Worm (Caenorhabditis elegans) whole organism, L4 larva: ENCODE data around the gene clec-204.
A peak's percentile ranks its signal among the peaks of the same experiment; 100 is the strongest.

ENCODE experiments used
- F26F4.8 ChIP-seq: fragments of 200-800 bp; sonication (Bioruptor generic); conservative IDR thresholded peaks from 2 replicates; pipeline ENCODE4 v1.3.6; 2022; ENCODE audit warnings: missing genetic modification characterization, missing compliant biosample characterization
- T26A8.4 ChIP-seq: fragments of 200-800 bp; sonication (Bioruptor generic); IDR thresholded peaks from 2 replicates; pipeline ENCODE4 v1.3.6; 2022; ENCODE audit warnings: missing genetic modification characterization, missing compliant biosample characterization
- ZK337.2 ChIP-seq: fragments of 200-800 bp; sonication (Bioruptor generic); IDR thresholded peaks from 2 replicates; pipeline ENCODE4 v1.3.6; 2022; ENCODE audit warnings: missing genetic modification reagents, missing genetic modification characterization, missing compliant biosample characterization
- ZK546.5 ChIP-seq, 2 experiments: sonication (generic microtip); optimal IDR thresholded peaks; 2 replicates each; lab custom pipeline; 2017; ENCODE audit warnings: missing biosample characterization in 2 of 2, missing genetic modification characterization in 2 of 2
- aly-2 ChIP-seq: sonication (generic microtip); optimal IDR thresholded peaks from 2 replicates; lab custom pipeline; 2018; ENCODE audit warnings: missing biosample characterization, missing genetic modification characterization
- ceh-20 ChIP-seq: fragments of 200-800 bp; sonication (Bioruptor generic); IDR thresholded peaks from 2 replicates; pipeline ENCODE4 v1.3.6; 2022; ENCODE audit warnings: missing genetic modification reagents, missing genetic modification characterization, missing compliant biosample characterization
- ceh-28 ChIP-seq: fragments of 150-350 bp; optimal IDR thresholded peaks from 2 replicates; lab custom pipeline; 2014; ENCODE audit warnings: missing biosample characterization, missing genetic modification reagents, missing genetic modification characterization
- ceh-32 ChIP-seq: sonication (generic microtip); optimal IDR thresholded peaks from 2 replicates; lab custom pipeline; 2016; ENCODE audit warnings: mild to moderate bottlenecking, missing genetic modification characterization, missing compliant biosample characterization; ENCODE audit not compliant: poor library complexity
- ces-1 ChIP-seq: fragments of 150-350 bp; sonication (generic microtip); optimal IDR thresholded peaks from 4 replicates; lab custom pipeline; 2014; ENCODE audit warnings: missing biosample characterization, missing genetic modification reagents, missing genetic modification characterization
- daf-16 ChIP-seq, 3 experiments: sonication (generic microtip); optimal IDR thresholded peaks; 2 replicates each; lab custom pipeline; 2016 to 2017; ENCODE audit warnings: missing genetic modification characterization in 3 of 3, missing genetic modification reagents in 3 of 3, mild to moderate bottlenecking in 2 of 3, missing compliant biosample characterization in 2 of 3, missing biosample characterization in 1 of 3, moderate library complexity in 1 of 3
- daf-19 ChIP-seq: fragments of 200-800 bp; sonication (Bioruptor generic); conservative IDR thresholded peaks from 2 replicates; pipeline ENCODE4 v1.3.6; 2022; ENCODE audit warnings: missing genetic modification characterization, missing compliant biosample characterization
- dmd-6 ChIP-seq: fragments of 200-800 bp; sonication (Bioruptor generic); IDR thresholded peaks from 2 replicates; pipeline ENCODE4 v1.3.6; 2022; ENCODE audit warnings: missing genetic modification reagents, missing genetic modification characterization, missing compliant biosample characterization
- duxl-1 ChIP-seq: sonication (generic microtip); optimal IDR thresholded peaks from 2 replicates; lab custom pipeline; 2016; ENCODE audit warnings: mild to moderate bottlenecking, missing genetic modification characterization, moderate library complexity, missing compliant biosample characterization; ENCODE audit not compliant: poor library complexity
- egl-43 ChIP-seq: fragments of 200-800 bp; sonication (Bioruptor generic); IDR thresholded peaks from 2 replicates; pipeline ENCODE4 v1.3.6; 2022; ENCODE audit warnings: missing genetic modification reagents, missing genetic modification characterization, missing compliant biosample characterization
- fos-1 ChIP-seq: fragments of 150-350 bp; optimal IDR thresholded peaks from 2 replicates; lab custom pipeline; 2014; ENCODE audit warnings: missing biosample characterization, missing genetic modification characterization
- lim-7 ChIP-seq: fragments of 200-800 bp; sonication (Bioruptor generic); IDR thresholded peaks from 2 replicates; pipeline ENCODE4 v1.3.6; 2022; ENCODE audit warnings: missing genetic modification characterization, missing compliant biosample characterization
- lin-1 ChIP-seq: fragments of 200-800 bp; sonication (Bioruptor generic); IDR thresholded peaks from 2 replicates; pipeline ENCODE4 v1.3.6; 2022; ENCODE audit warnings: missing genetic modification reagents, missing genetic modification characterization, missing compliant biosample characterization
- lin-13 ChIP-seq: fragments of 150-350 bp; optimal IDR thresholded peaks from 2 replicates; lab custom pipeline; 2014; ENCODE audit warnings: missing biosample characterization, missing genetic modification reagents, missing genetic modification characterization
- lir-3 ChIP-seq: sonication (generic microtip); optimal IDR thresholded peaks from 2 replicates; lab custom pipeline; 2016; ENCODE audit warnings: mild to moderate bottlenecking, missing genetic modification characterization, missing compliant biosample characterization
- lsy-2 ChIP-seq, 2 experiments: fragments of 150-350 bp in 1 of 2; sonication (generic microtip) in 1 of 2; optimal IDR thresholded peaks; 2 replicates each; lab custom pipeline; 2014 to 2017; ENCODE audit warnings: missing biosample characterization in 2 of 2, missing genetic modification characterization in 2 of 2
- madf-5 ChIP-seq, 2 experiments: fragments of 200-800 bp; sonication (Bioruptor generic); IDR thresholded peaks; 2 replicates each; pipeline ENCODE4 v1.3.6; 2022; ENCODE audit warnings: missing compliant biosample characterization in 2 of 2, missing genetic modification characterization in 2 of 2
- madf-9 ChIP-seq: fragments of 200-800 bp; sonication (Bioruptor generic); conservative IDR thresholded peaks from 2 replicates; pipeline ENCODE4 v1.3.6; 2022; ENCODE audit warnings: missing genetic modification reagents, missing genetic modification characterization, missing compliant biosample characterization
- mes-2 ChIP-seq: sonication (generic microtip); optimal IDR thresholded peaks from 2 replicates; lab custom pipeline; 2016; ENCODE audit warnings: missing genotype, mild to moderate bottlenecking, missing genetic modification characterization, missing compliant biosample characterization; ENCODE audit not compliant: poor library complexity, severe bottlenecking
- mxl-2 ChIP-seq: fragments of 200-800 bp; sonication (Bioruptor generic); conservative IDR thresholded peaks from 2 replicates; pipeline ENCODE4 v1.3.6; 2022; ENCODE audit warnings: missing genetic modification reagents, missing genetic modification characterization, missing compliant biosample characterization
- nhr-102 ChIP-seq: sonication (generic microtip); optimal IDR thresholded peaks from 2 replicates; lab custom pipeline; 2016; ENCODE audit warnings: mild to moderate bottlenecking, missing genetic modification characterization, moderate library complexity, missing compliant biosample characterization
- nhr-11 ChIP-seq: fragments of 150-350 bp; optimal IDR thresholded peaks from 2 replicates; lab custom pipeline; 2014; ENCODE audit warnings: missing biosample characterization, missing genetic modification characterization
- nhr-41 ChIP-seq: fragments of 200-800 bp; sonication (Bioruptor generic); IDR thresholded peaks from 2 replicates; pipeline ENCODE4 v1.3.6; 2022; ENCODE audit warnings: missing genetic modification reagents, missing genetic modification characterization, missing compliant biosample characterization
- nhr-48 ChIP-seq: sonication (generic microtip); optimal IDR thresholded peaks from 2 replicates; lab custom pipeline; 2016; ENCODE audit warnings: mild to moderate bottlenecking, missing genetic modification characterization, missing compliant biosample characterization
- nhr-76 ChIP-seq: fragments of 150-350 bp; optimal IDR thresholded peaks from 2 replicates; lab custom pipeline; 2014; ENCODE audit warnings: missing biosample characterization, missing genetic modification characterization
- nhr-77 ChIP-seq: fragments of 150-350 bp; optimal IDR thresholded peaks from 2 replicates; lab custom pipeline; 2014; ENCODE audit warnings: missing biosample characterization, missing genetic modification characterization
- pha-4 ChIP-seq, 2 experiments: fragments of 150-350 bp in 1 of 2; fragments of 200-800 bp in 1 of 2; sonication (Bioruptor generic) in 1 of 2; IDR thresholded peaks in 1 of 2; optimal IDR thresholded peaks in 1 of 2; 2 replicates each; pipeline versions ENCODE4 v1.3.6 to Lab custom; 2014 to 2022; ENCODE audit warnings: missing genetic modification characterization in 2 of 2, missing genetic modification reagents in 2 of 2, missing biosample characterization in 1 of 2, missing compliant biosample characterization in 1 of 2
- php-3 ChIP-seq: fragments of 200-800 bp; sonication (Bioruptor generic); IDR thresholded peaks from 2 replicates; pipeline ENCODE4 v1.3.6; 2022; ENCODE audit warnings: missing genetic modification reagents, missing genetic modification characterization, missing compliant biosample characterization
- pqm-1 ChIP-seq: sonication (generic microtip); optimal IDR thresholded peaks from 2 replicates; lab custom pipeline; 2017; ENCODE audit warnings: missing biosample characterization, missing genetic modification characterization
- set-16 ChIP-seq: fragments of 200-800 bp; sonication (Bioruptor generic); IDR thresholded peaks from 2 replicates; pipeline ENCODE4 v1.3.6; 2022; ENCODE audit warnings: missing genetic modification reagents, missing genetic modification characterization, missing compliant biosample characterization
- snpc-4 ChIP-seq: fragments of 150-350 bp; optimal IDR thresholded peaks from 2 replicates; lab custom pipeline; 2014; ENCODE audit warnings: missing biosample characterization, missing genetic modification characterization
- spr-1 ChIP-seq: sonication (generic microtip); optimal IDR thresholded peaks from 2 replicates; lab custom pipeline; 2016; ENCODE audit warnings: mild to moderate bottlenecking, missing genetic modification characterization, missing compliant biosample characterization
- tag-97 ChIP-seq: fragments of 200-800 bp; sonication (Bioruptor generic); IDR thresholded peaks from 2 replicates; pipeline ENCODE4 v1.3.6; 2022; ENCODE audit warnings: missing genetic modification characterization, missing compliant biosample characterization
- zfp-2 ChIP-seq: sonication (generic microtip); optimal IDR thresholded peaks from 2 replicates; lab custom pipeline; 2016; ENCODE audit warnings: mild to moderate bottlenecking, missing genetic modification characterization, missing compliant biosample characterization
- zfp-3 ChIP-seq: fragments of 200-800 bp; sonication (Bioruptor generic); conservative IDR thresholded peaks from 2 replicates; pipeline ENCODE4 v1.3.6; 2022; ENCODE audit warnings: missing genetic modification reagents, missing genetic modification characterization, missing compliant biosample characterization
- zip-2 ChIP-seq: fragments of 150-350 bp; optimal IDR thresholded peaks from 2 replicates; lab custom pipeline; 2014; ENCODE audit warnings: missing biosample characterization, missing genetic modification characterization

The clec-204 gene

ce11 chrV:1794218-1794617 lies 37.3 kb downstream of the clec-204 start, which contains the start of gene F36H9.1:
Gene F36H9.1 (plus strand): TSS chrV:1794518.
- TF ChIP-seq lir-3 (tag; lab: Kevin White, UChicago) = no peak
- TF ChIP-seq nhr-41 (GFP tag; lab: Robert Waterston, UW) = no peak
- TF ChIP-seq lin-13 = no peak
- no peak for TF ChIP-seq dmd-6 (GFP tag; lab: Robert Waterston, UW)
- no peak for TF ChIP-seq ZK337.2 (GFP tag; lab: Robert Waterston, UW)
- no peak for TF ChIP-seq nhr-76 (tag; lab: Kevin White, UChicago)
- TF ChIP-seq snpc-4 (tag; lab: Kevin White, UChicago) = no peak
- no peak for TF ChIP-seq zip-2
- TF ChIP-seq T26A8.4 (GFP tag; lab: Robert Waterston, UW) = no peak
- TF ChIP-seq spr-1 (tag; lab: Kevin White, UChicago) = no peak
- TF ChIP-seq, all 104 proteins: peak for 0

ce11 chrV:1797900-1798299 lies 40.9 kb downstream of the clec-204 start, which contains the start of gene F36H9.10:
Gene F36H9.10 (plus strand): TSS chrV:1798200.
- TF ChIP-seq nhr-48 (tag; lab: Kevin White, UChicago) (no peak), set-16 (0 out of 2 replicates have a peak, but pooled peaks have one; percentile 28)

- no peak for TF ChIP-seq egl-43 (GFP tag; lab: Robert Waterston, UW)
- no peak for TF ChIP-seq ceh-20 (GFP tag; lab: Robert Waterston, UW)
- no peak for TF ChIP-seq php-3 (GFP tag; lab: Robert Waterston, UW)
- no peak for TF ChIP-seq zfp-3 (GFP tag; lab: Robert Waterston, UW)
- no peak for TF ChIP-seq duxl-1
- TF ChIP-seq lsy-2 (tag; optimal IDR thresholded peaks at IDR 0.05; lab: Kevin White, UChicago) = no peak
- TF ChIP-seq nhr-11 = no peak
- TF ChIP-seq ceh-32 (tag; lab: Kevin White, UChicago) = no peak
- no peak for TF ChIP-seq tag-97
- no peak for TF ChIP-seq mes-2
- no peak for TF ChIP-seq fos-1
- TF ChIP-seq zfp-2 = no peak
- TF ChIP-seq lim-7 (GFP tag; lab: Robert Waterston, UW) = no peak
- no peak for TF ChIP-seq madf-9 (GFP tag; lab: Robert Waterston, UW)
Measured at ce11 chrV:1803043-1803442, 46.1 kb downstream of the clec-204 start, which contains the start of gene srt-41. Gene srt-41 (minus strand): TSS chrV:1803143.

ce11 chrV:1804034-1804542 lies 47.1 kb downstream of the clec-204 start:
- TF ChIP-seq mxl-2 (GFP tag; lab: Robert Waterston, UW) (no peak), madf-5 (GFP tag; IDR thresholded peaks at IDR 0.05; lab: Robert Waterston, UW) (0 out of 4 replicates have a peak, but pooled peaks of 1 of the 2 experiments have one; percentile 5), lin-1 (GFP tag; lab: Robert Waterston, UW) (no peak), pha-4 (GFP tag; IDR thresholded peaks at IDR 0.05; lab: Robert Waterston, UW) (no peak), pha-4 (tag; optimal IDR thresholded peaks at IDR 0.05; lab: Kevin White, UChicago) (peak; percentile 5), F26F4.8 (GFP tag; lab: Robert Waterston, UW) (no peak), ceh-20 (GFP tag; lab: Robert Waterston, UW) (no peak), daf-16 (GFP tag; optimal IDR thresholded peaks at IDR 0.05; lab: Kevin White, UChicago) (no peak), daf-16 (tag; optimal IDR thresholded peaks at IDR 0.05; lab: Kevin White, UChicago) (no peak), aly-2 (tag; lab: Kevin White, UChicago) (no peak), pqm-1 (no peak), ces-1 (no peak), zfp-3 (GFP tag; lab: Robert Waterston, UW) (0 out of 2 replicates have a peak, but pooled peaks have one; percentile 56), daf-19 (GFP tag; lab: Robert Waterston, UW) (no peak), ZK546.5 (tag; optimal IDR thresholded peaks at IDR 0.05; lab: Kevin White, UChicago) (no peak), ceh-28 (tag; lab: Kevin White, UChicago) (no peak), nhr-77 (tag; lab: Kevin White, UChicago) (no peak), nhr-41 (GFP tag; lab: Robert Waterston, UW) (no peak), lir-3 (tag; lab: Kevin White, UChicago) (no peak), nhr-102 (tag; lab: Kevin White, UChicago) (no peak)
